Worm (Caenorhabditis elegans) whole organism, L4/young adult: ENCODE data around the gene Y24D9A.7.

Source experiments
- W03F9.2 ChIP-seq: fragments of 150-350 bp; optimal IDR thresholded peaks from 2 replicates; lab custom pipeline; 2014; ENCODE audit warnings: missing biosample characterization, missing genetic modification characterization
- dao-5 ChIP-seq: sonication (generic microtip); optimal IDR thresholded peaks from 2 replicates; lab custom pipeline; 2016; ENCODE audit warnings: missing genotype, missing genetic modification characterization, moderate library complexity, missing compliant biosample characterization
- him-1 ChIP-seq: sonication (generic microtip); optimal IDR thresholded peaks from 2 replicates; lab custom pipeline; 2016; ENCODE audit warnings: missing genotype, missing genetic modification reagents, missing genetic modification characterization, missing compliant biosample characterization

- no peak for TF ChIP-seq him-1 (tag; lab: Kevin White, UChicago)
- TF ChIP-seq dao-5 = no peak
- TF ChIP-seq W03F9.2 = peak; percentile 29
These were observed 11.5 kb downstream of the Y24D9A.7 start for ce11 chrIV:4393488-4393887.
